In the genomic region with DNA sequence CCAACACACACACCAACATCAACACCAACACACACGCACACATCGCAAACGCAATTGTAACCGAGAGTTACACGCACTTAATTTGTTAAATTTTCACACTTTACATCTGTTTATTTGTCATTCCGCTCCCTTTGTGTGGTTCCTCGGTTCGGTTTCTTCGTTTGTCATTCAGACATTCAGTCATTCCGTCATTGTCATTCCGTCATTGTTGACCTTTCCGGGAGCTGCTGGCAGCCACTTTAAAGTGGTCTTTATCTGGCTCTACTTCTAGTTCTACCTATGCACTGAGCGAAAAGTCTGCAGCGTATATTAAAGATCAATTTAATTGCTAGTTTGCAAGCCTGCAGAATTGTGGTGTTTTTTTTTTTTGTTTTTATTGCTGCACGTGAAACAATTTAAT, we compare ENCODE assay signal across 2 fruit fly cellular contexts.
A peak's percentile ranks its signal among the peaks of the same experiment; 100 is the strongest.
TF ChIP-seq lines count a peak whose summit lies in the region.

No protein-coding gene starts in this region.

- TF ChIP-seq CTCF in whole organism, embryonic (GFP tag; optimal IDR thresholded peaks at IDR 0.05; lab: Kevin White, UChicago) = no peak

TF ChIP-seq in whole organism, embryonic, 481 proteins besides CTCF, POLR2A, EP300 and RAD21:
- TF ChIP-seq cg (GFP tag; optimal IDR thresholded peaks at IDR 0.05; lab: Kevin White, UChicago) = peak; percentile 27
- TF ChIP-seq CG7271 (tag; optimal IDR thresholded peaks at IDR 0.05; lab: Kevin White, UChicago) = no peak
- TF ChIP-seq Nf-YA (GFP tag; IDR thresholded peaks at IDR 0.05; lab: Robert Waterston, UW) = no peak
- TF ChIP-seq zf30C (GFP tag; optimal IDR thresholded peaks at IDR 0.05; lab: Kevin White, UChicago) = peak; percentile 71
- peak; percentile 26 for TF ChIP-seq fru (optimal IDR thresholded peaks at IDR 0.05; lab: Kevin White, UChicago)
- TF ChIP-seq CG10462 (GFP tag; optimal IDR thresholded peaks at IDR 0.05; lab: Kevin White, UChicago) = no peak
- peak; percentile 29 for TF ChIP-seq zen (tag; optimal IDR thresholded peaks at IDR 0.05; lab: Kevin White, UChicago)
- TF ChIP-seq chif (GFP tag; optimal IDR thresholded peaks at IDR 0.05; lab: Kevin White, UChicago) = no peak
- TF ChIP-seq Sry-β (GFP tag; optimal IDR thresholded peaks at IDR 0.05; lab: Kevin White, UChicago) = no peak
- TF ChIP-seq gro (GFP tag; optimal IDR thresholded peaks at IDR 0.05; lab: Kevin White, UChicago) = no peak
- TF ChIP-seq twi (tag; optimal IDR thresholded peaks at IDR 0.05; lab: Kevin White, UChicago) = peak; percentile 20
- TF ChIP-seq tll (GFP tag; optimal IDR thresholded peaks at IDR 0.05; lab: Kevin White, UChicago) = peak in 1 of 2 experiments; percentile 69
- no peak for TF ChIP-seq CG10267 (tag; optimal IDR thresholded peaks at IDR 0.05; lab: Kevin White, UChicago)
- peak; percentile 97 for TF ChIP-seq CG8281 (tag; optimal IDR thresholded peaks at IDR 0.05; lab: Kevin White, UChicago)
- no peak for TF ChIP-seq lilli (GFP tag; optimal IDR thresholded peaks at IDR 0.05; lab: Kevin White, UChicago)

TF ChIP-seq in whole organism, prepupa, 60 proteins besides CTCF, POLR2A, EP300 and RAD21:
- TF ChIP-seq Smox (GFP tag; optimal IDR thresholded peaks at IDR 0.05; lab: Kevin White, UChicago) = no peak
- no peak for TF ChIP-seq net (GFP tag; optimal IDR thresholded peaks at IDR 0.05; lab: Kevin White, UChicago)
- TF ChIP-seq fkh (GFP tag; optimal IDR thresholded peaks at IDR 0.05; lab: Kevin White, UChicago) = peak; percentile 12
